Worm (Caenorhabditis elegans): ENCODE data around the gene cyd-1.
A peak's percentile ranks its signal among the peaks of the same experiment; 100 is the strongest.

cyd-1 gene

ce11 chrII:12984709-12985108 is 4.3 kb downstream of the cyd-1 start:
- TF ChIP-seq lsy-2 (tag; optimal IDR thresholded peaks at IDR 0.05) (no peak), vab-7 (GFP tag; IDR thresholded peaks at IDR 0.05) (no peak), zip-11 (GFP tag; IDR thresholded peaks at IDR 0.05) (no peak)

ce11 chrII:12985813-12986212 is 5.4 kb downstream of the cyd-1 start:
- TF ChIP-seq lin-29 (GFP tag; IDR thresholded peaks at IDR 0.05) (no peak), nhr-6 (tag; optimal IDR thresholded peaks at IDR 0.05) (no peak), nhr-10 (tag; optimal IDR thresholded peaks at IDR 0.05) (no peak), nhr-11 (tag; optimal IDR thresholded peaks at IDR 0.05) (no peak), arid-1 (GFP tag; conservative IDR thresholded peaks at IDR 0.05) (no peak), F26F4.8 (GFP tag; conservative IDR thresholded peaks at IDR 0.05) (no peak), zip-11 (GFP tag; IDR thresholded peaks at IDR 0.05) (no peak), pqm-1 (tag; optimal IDR thresholded peaks at IDR 0.05) (no peak), daf-19 (GFP tag; conservative IDR thresholded peaks at IDR 0.05) (no peak), F49E8.2 (tag; optimal IDR thresholded peaks at IDR 0.05; ENCODE audit: borderline replicate concordance) (no peak), mdt-29 (GFP tag; IDR thresholded peaks at IDR 0.05) (no peak), unc-130 (GFP tag; optimal IDR thresholded peaks at IDR 0.05) (no peak)

- TF ChIP-seq Y105C5A.15 (GFP tag; IDR thresholded peaks at IDR 0.05) (no peak), nhr-102 (tag; optimal IDR thresholded peaks at IDR 0.05) (no peak), F44E2.7 (GFP tag; IDR thresholded peaks at IDR 0.05) (no peak), set-16 (GFP tag; IDR thresholded peaks at IDR 0.05) (peak; percentile 85), Y75B8A.6 (GFP tag; IDR thresholded peaks at IDR 0.05) (no peak), mxl-2 (GFP tag; conservative IDR thresholded peaks at IDR 0.05) (no peak), unc-62 (GFP tag; optimal IDR thresholded peaks at IDR 0.05 in 1 of 2) (peak in 1 of 2 experiments; percentile 92), unc-62 (tag; optimal IDR thresholded peaks at IDR 0.05) (no peak)
Measured at ce11 chrII:12987799-12988198, 7.4 kb downstream of the cyd-1 start.

ce11 chrII:12990191-12990590 is 9.8 kb downstream of the cyd-1 start:
- 0 out of 2 replicates have a peak, but pooled peaks have one; percentile 22 for TF ChIP-seq daf-19 (GFP tag; conservative IDR thresholded peaks at IDR 0.05)
- no peak for TF ChIP-seq F44E2.7 (GFP tag; IDR thresholded peaks at IDR 0.05)
- peak; percentile 86 for TF ChIP-seq aha-1 (tag)

- TF ChIP-seq unc-62 (GFP tag; optimal IDR thresholded peaks at IDR 0.05 in 1 of 2) (peak in 1 of 2 experiments; percentile 52), unc-62 (tag; optimal IDR thresholded peaks at IDR 0.05) (no peak), hif-1 (tag; optimal IDR thresholded peaks at IDR 0.05) (no peak)
Measured at ce11 chrII:12990964-12991593, 10.7 kb downstream of the cyd-1 start.

ce11 chrII:12991594-12991993 is 11.2 kb downstream of the cyd-1 start:
- no peak for TF ChIP-seq mdt-29 (GFP tag; IDR thresholded peaks at IDR 0.05)
- no peak for TF ChIP-seq ztf-11 (tag; optimal IDR thresholded peaks at IDR 0.05)
- TF ChIP-seq madf-9 (GFP tag; conservative IDR thresholded peaks at IDR 0.05): no peak
- no peak for TF ChIP-seq T20F7.1 (GFP tag; optimal IDR thresholded peaks at IDR 0.05)
- no peak for TF ChIP-seq tra-1 (GFP tag; IDR thresholded peaks at IDR 0.05)
- TF ChIP-seq nhr-28 (tag; optimal IDR thresholded peaks at IDR 0.05): no peak
- no peak for TF ChIP-seq jun-1 (tag; optimal IDR thresholded peaks at IDR 0.05)
- no peak for TF ChIP-seq ceh-20 (GFP tag; IDR thresholded peaks at IDR 0.05)
- TF ChIP-seq D1046.2 (GFP tag; IDR thresholded peaks at IDR 0.05): no peak
- TF ChIP-seq aha-1 (tag): no peak
- no peak for TF ChIP-seq lin-1 (GFP tag; IDR thresholded peaks at IDR 0.05)
- TF ChIP-seq ceh-28 (tag; optimal IDR thresholded peaks at IDR 0.05): no peak
- no peak for TF ChIP-seq skn-1 (tag; optimal IDR thresholded peaks at IDR 0.05)
- no peak for TF ChIP-seq mdl-1 (tag; optimal IDR thresholded peaks at IDR 0.05)
- TF ChIP-seq nhr-111 (GFP tag; optimal IDR thresholded peaks at IDR 0.05): no peak
- TF ChIP-seq spr-3 (GFP tag; optimal IDR thresholded peaks at IDR 0.05): no peak
- no peak for TF ChIP-seq nhr-11 (tag; optimal IDR thresholded peaks at IDR 0.05)
- no peak for TF ChIP-seq lir-3 (tag; optimal IDR thresholded peaks at IDR 0.05)
